Worm (Caenorhabditis elegans) whole organism, L4 larva: Measurements from ENCODE around the gene daf-19.

ENCODE experiments used
- ama-1 ChIP-seq: fragments of 150-350 bp; optimal IDR thresholded peaks from 2 replicates; lab custom pipeline; 2014; ENCODE audit warnings: inconsistent platforms, mixed read lengths
- arid-1 ChIP-seq: fragments of 200-800 bp; sonication (Bioruptor generic); conservative IDR thresholded peaks from 2 replicates; pipeline ENCODE4 v1.3.6; 2022; ENCODE audit warnings: missing genetic modification reagents, missing genetic modification characterization, missing compliant biosample characterization
- ceh-44 ChIP-seq: fragments of 200-800 bp; sonication (Bioruptor generic); IDR thresholded peaks from 2 replicates; pipeline ENCODE4 v1.3.6; 2022; ENCODE audit warnings: missing genetic modification reagents, missing genetic modification characterization, missing compliant biosample characterization
- dpl-1 ChIP-seq: fragments of 150-350 bp; optimal IDR thresholded peaks from 2 replicates; lab custom pipeline; 2014; ENCODE audit warnings: missing biosample characterization, missing genetic modification reagents, missing genetic modification characterization
- lin-13 ChIP-seq: fragments of 150-350 bp; optimal IDR thresholded peaks from 2 replicates; lab custom pipeline; 2014; ENCODE audit warnings: missing biosample characterization, missing genetic modification reagents, missing genetic modification characterization
- lin-29 ChIP-seq: fragments of 200-800 bp; sonication (Bioruptor generic); IDR thresholded peaks from 2 replicates; pipeline ENCODE4 v1.3.6; 2022; ENCODE audit warnings: missing genetic modification reagents, missing genetic modification characterization, missing compliant biosample characterization
- lsy-2 ChIP-seq, 2 experiments: fragments of 150-350 bp in 1 of 2; sonication (generic microtip) in 1 of 2; optimal IDR thresholded peaks; 2 replicates each; lab custom pipeline; 2014 to 2017; ENCODE audit warnings: missing biosample characterization in 2 of 2, missing genetic modification characterization in 2 of 2
- nhr-10 ChIP-seq: fragments of 150-350 bp; optimal IDR thresholded peaks from 2 replicates; lab custom pipeline; 2014; ENCODE audit warnings: missing biosample characterization, missing genetic modification characterization
- nhr-76 ChIP-seq: fragments of 150-350 bp; optimal IDR thresholded peaks from 2 replicates; lab custom pipeline; 2014; ENCODE audit warnings: missing biosample characterization, missing genetic modification characterization
- nhr-77 ChIP-seq: fragments of 150-350 bp; optimal IDR thresholded peaks from 2 replicates; lab custom pipeline; 2014; ENCODE audit warnings: missing biosample characterization, missing genetic modification characterization
- snpc-4 ChIP-seq: fragments of 150-350 bp; optimal IDR thresholded peaks from 2 replicates; lab custom pipeline; 2014; ENCODE audit warnings: missing biosample characterization, missing genetic modification characterization
- ztf-11 ChIP-seq: fragments of 150-350 bp; optimal IDR thresholded peaks from 2 replicates; lab custom pipeline; 2014; ENCODE audit warnings: missing biosample characterization, missing genetic modification characterization

ce11 chrII:10139177-10139640, 29.9 kb downstream of the daf-19 start, which contains the start of gene asah-2:
- no peak for TF ChIP-seq lsy-2 (tag; optimal IDR thresholded peaks at IDR 0.05; lab: Kevin White, UChicago)
- no peak for TF ChIP-seq lin-29
- TF ChIP-seq snpc-4 (tag; lab: Kevin White, UChicago) = no peak
- TF ChIP-seq arid-1 (GFP tag; lab: Robert Waterston, UW) = no peak
- TF ChIP-seq ztf-11 (tag; lab: Kevin White, UChicago) = no peak
- no peak for TF ChIP-seq ceh-44 (GFP tag; lab: Robert Waterston, UW)
- TF ChIP-seq dpl-1 (GFP tag; lab: Kevin White, UChicago) = no peak
- TF ChIP-seq nhr-77 (tag; lab: Kevin White, UChicago) = no peak
- TF ChIP-seq nhr-10 (tag; lab: Kevin White, UChicago) = no peak
- TF ChIP-seq lin-13 (GFP tag; lab: Kevin White, UChicago) = no peak
- no peak for TF ChIP-seq ama-1
- TF ChIP-seq nhr-76 (tag; lab: Kevin White, UChicago) = no peak
